Worm (Caenorhabditis elegans): ENCODE data around the gene cept-2.
A peak's percentile ranks its signal among the peaks of the same experiment; 100 is the strongest.

cept-2 gene

ce11 chrV:14368272-14369052 lies 20.9 kb downstream of the cept-2 start (continued):
- no peak for TF ChIP-seq hsf-1 (GFP tag; IDR thresholded peaks at IDR 0.05)
- no peak for TF ChIP-seq xnd-1 (tag; optimal IDR thresholded peaks at IDR 0.05)
- no peak for TF ChIP-seq ceh-40 (GFP tag; IDR thresholded peaks at IDR 0.05)
- TF ChIP-seq ceh-100 (GFP tag; IDR thresholded peaks at IDR 0.05), result no peak
- TF ChIP-seq lsl-1 (GFP tag; optimal IDR thresholded peaks at IDR 0.05), result no peak
- TF ChIP-seq ztf-22 (GFP tag; optimal IDR thresholded peaks at IDR 0.05), result no peak
- no peak for TF ChIP-seq ama-1 (optimal IDR thresholded peaks at IDR 0.05)
- no peak for TF ChIP-seq ama-1 (GFP tag; optimal IDR thresholded peaks at IDR 0.05)
- TF ChIP-seq nfyb-1 (GFP tag; IDR thresholded peaks at IDR 0.05), result no peak
- TF ChIP-seq nhr-179 (tag; optimal IDR thresholded peaks at IDR 0.05), result no peak
- no peak for TF ChIP-seq F37B4.10 (GFP tag; IDR thresholded peaks at IDR 0.05)
- TF ChIP-seq Y56A3A.18 (GFP tag; IDR thresholded peaks at IDR 0.05), result no peak
- no peak for TF ChIP-seq F33H1.4 (GFP tag; IDR thresholded peaks at IDR 0.05)
- TF ChIP-seq Y53G8AR.9 (GFP tag; conservative IDR thresholded peaks at IDR 0.05), result no peak
- TF ChIP-seq cebp-2 (GFP tag; IDR thresholded peaks at IDR 0.05), result no peak
- no peak for TF ChIP-seq T26A5.8 (tag; optimal IDR thresholded peaks at IDR 0.05)
- TF ChIP-seq lin-40 (tag; optimal IDR thresholded peaks at IDR 0.05), result peak; percentile 70
- TF ChIP-seq F10E7.11 (tag; optimal IDR thresholded peaks at IDR 0.05), result no peak
- TF ChIP-seq K11D2.4 (GFP tag; IDR thresholded peaks at IDR 0.05), result 0 out of 2 replicates have a peak, but pooled peaks have one; percentile 30
- peak; percentile 50 for TF ChIP-seq somi-1 (GFP tag; optimal IDR thresholded peaks at IDR 0.05)
- no peak for TF ChIP-seq F57C9.4 (tag; optimal IDR thresholded peaks at IDR 0.05)
- no peak for TF ChIP-seq hmg-20 (GFP tag; IDR thresholded peaks at IDR 0.05)
- no peak for TF ChIP-seq dpl-1 (GFP tag; optimal IDR thresholded peaks at IDR 0.05)
- TF ChIP-seq mxl-1 (tag; optimal IDR thresholded peaks at IDR 0.05), result no peak
- no peak for TF ChIP-seq mel-28 (tag; optimal IDR thresholded peaks at IDR 0.05; ENCODE audit: borderline replicate concordance)
- TF ChIP-seq nhr-90 (tag; optimal IDR thresholded peaks at IDR 0.05), result no peak
- no peak for TF ChIP-seq ets-4 (GFP tag; optimal IDR thresholded peaks at IDR 0.05)
- TF ChIP-seq nfya-1 (tag; optimal IDR thresholded peaks at IDR 0.05; ENCODE audit: borderline replicate concordance, insufficient read depth), result no peak
- 0 out of 2 replicates have a peak, but pooled peaks have one; percentile 24 for TF ChIP-seq C06A6.2 (GFP tag; conservative IDR thresholded peaks at IDR 0.05)
- TF ChIP-seq athp-1 (tag; optimal IDR thresholded peaks at IDR 0.05), result no peak
- TF ChIP-seq zfh-2 (GFP tag; conservative IDR thresholded peaks at IDR 0.05), result peak; percentile 98
- TF ChIP-seq attf-6 (GFP tag; IDR thresholded peaks at IDR 0.05), result no peak
- peak; percentile 62 for TF ChIP-seq K12H6.12 (tag; optimal IDR thresholded peaks at IDR 0.05)
- peak; percentile 49 for TF ChIP-seq nhr-80 (tag; optimal IDR thresholded peaks at IDR 0.05)

ce11 chrV:14369412-14369811 lies 21.8 kb downstream of the cept-2 start:
- TF ChIP-seq him-1 (tag; optimal IDR thresholded peaks at IDR 0.05), result no peak
- no peak for TF ChIP-seq tbx-9 (tag; optimal IDR thresholded peaks at IDR 0.05; ENCODE audit: borderline replicate concordance)
- no peak for TF ChIP-seq Y56A3A.18 (GFP tag; IDR thresholded peaks at IDR 0.05)
- no peak for TF ChIP-seq ztf-6 (GFP tag; IDR thresholded peaks at IDR 0.05)
- no peak for TF ChIP-seq hlh-12 (tag; optimal IDR thresholded peaks at IDR 0.05)

ce11 chrV:14372774-14373173 lies 25.2 kb downstream of the cept-2 start, which contains the start of gene unc-39:
unc-39 (plus strand) TSS chrV:14373074.
- TF ChIP-seq bed-2 (GFP tag; IDR thresholded peaks at IDR 0.05), result no peak
- no peak for TF ChIP-seq ztf-18 (tag; optimal IDR thresholded peaks at IDR 0.05)
- no peak for TF ChIP-seq hlh-12 (tag; optimal IDR thresholded peaks at IDR 0.05)
- TF ChIP-seq let-607 (tag; optimal IDR thresholded peaks at IDR 0.05), result no peak
- no peak for TF ChIP-seq B0336.3 (GFP tag; IDR thresholded peaks at IDR 0.05)
- no peak for TF ChIP-seq egl-44 (GFP tag; IDR thresholded peaks at IDR 0.05)
- TF ChIP-seq unc-62 (GFP tag; optimal IDR thresholded peaks at IDR 0.05), result no peak
- TF ChIP-seq bed-1 (GFP tag; IDR thresholded peaks at IDR 0.05), result no peak
- TF ChIP-seq F55B11.4 (tag; optimal IDR thresholded peaks at IDR 0.05; ENCODE audit: borderline replicate concordance, insufficient read depth), result no peak
- TF ChIP-seq nhr-90 (tag; optimal IDR thresholded peaks at IDR 0.05), result no peak
- no peak for TF ChIP-seq zfh-2 (GFP tag; conservative IDR thresholded peaks at IDR 0.05)
- no peak for TF ChIP-seq dpl-1 (GFP tag; optimal IDR thresholded peaks at IDR 0.05)
- no peak for TF ChIP-seq lsy-27 (tag; optimal IDR thresholded peaks at IDR 0.05; ENCODE audit: borderline replicate concordance, insufficient read depth)
- no peak for TF ChIP-seq him-1 (tag; optimal IDR thresholded peaks at IDR 0.05)
- TF ChIP-seq ztf-22 (GFP tag; optimal IDR thresholded peaks at IDR 0.05), result no peak
